Worm (Caenorhabditis elegans): ENCODE data around the gene M28.9.

DNA sequence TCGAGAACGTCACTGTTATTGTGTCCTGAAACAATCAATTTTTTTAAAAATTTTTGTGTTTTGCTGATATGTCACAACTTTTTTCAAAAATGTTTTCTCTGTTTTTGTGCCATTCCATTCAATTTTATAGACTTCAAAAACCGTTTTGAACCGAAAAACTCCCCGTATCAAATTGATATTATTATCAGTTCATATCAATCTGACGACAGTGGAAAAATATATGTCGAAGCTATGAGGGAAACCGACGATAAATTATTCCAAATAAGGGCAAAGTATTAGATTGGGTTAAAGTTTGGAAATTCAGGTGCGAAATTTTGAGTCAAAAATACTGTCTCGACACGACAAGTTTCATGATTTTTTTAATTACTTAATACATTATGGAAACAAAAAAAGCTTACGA, 17.2 kb downstream of the M28.9 start:
- no peak for TF ChIP-seq him-1 (tag; optimal IDR thresholded peaks at IDR 0.05)
- no peak for TF ChIP-seq dao-5 (tag; optimal IDR thresholded peaks at IDR 0.05)
